Worm (Caenorhabditis elegans) whole organism, L1 larva: Measurements from ENCODE around the gene clec-145.

Experiments
- C16A3.4 ChIP-seq: fragments of 150-350 bp; optimal IDR thresholded peaks from 2 replicates; lab custom pipeline; 2014; ENCODE audit warnings: missing biosample characterization, missing genetic modification characterization
- Y116A8C.19 ChIP-seq: sonication (generic microtip); optimal IDR thresholded peaks from 2 replicates; lab custom pipeline; 2016; ENCODE audit warnings: missing compliant biosample characterization, missing genetic modification characterization, borderline replicate concordance
- alr-1 ChIP-seq: fragments of 200-800 bp; sonication (Bioruptor generic); optimal IDR thresholded peaks from 2 replicates; lab custom pipeline; 2018; ENCODE audit warnings: borderline replicate concordance, mild to moderate bottlenecking, missing genetic modification characterization, missing compliant biosample characterization
- ama-1 ChIP-seq: fragments of 150-350 bp; optimal IDR thresholded peaks from 2 replicates; lab custom pipeline; 2014
- blmp-1 ChIP-seq: fragments of 150-350 bp; optimal IDR thresholded peaks from 2 replicates; lab custom pipeline; 2014; ENCODE audit warnings: missing biosample characterization, missing genetic modification characterization
- ceh-8 ChIP-seq: fragments of 200-800 bp; sonication (Bioruptor generic); optimal IDR thresholded peaks from 2 replicates; lab custom pipeline; 2018; ENCODE audit warnings: mild to moderate bottlenecking, missing genetic modification characterization, moderate library complexity, missing compliant biosample characterization
- ceh-82 ChIP-seq, 3 experiments: fragments of 150-350 bp in 1 of 3; sonication (generic microtip) in 2 of 3; optimal IDR thresholded peaks; 2 replicates each; lab custom pipeline; 2014 to 2017; ENCODE audit warnings: missing biosample characterization in 3 of 3, missing genetic modification characterization in 3 of 3
- dpl-1 ChIP-seq, 3 experiments: fragments of 150-350 bp in 2 of 3; sonication (generic microtip) in 1 of 3; optimal IDR thresholded peaks; 2 replicates each; lab custom pipeline; 2014 to 2017; ENCODE audit warnings: missing biosample characterization in 3 of 3, missing genetic modification characterization in 3 of 3, missing genetic modification reagents in 3 of 3
- dsc-1 ChIP-seq: sonication (generic microtip); optimal IDR thresholded peaks from 2 replicates; lab custom pipeline; 2016; ENCODE audit warnings: mild to moderate bottlenecking, missing genetic modification characterization, missing compliant biosample characterization
- efl-1 ChIP-seq, 4 experiments: fragments of 150-350 bp; optimal IDR thresholded peaks in 3 of 4; peaks in 1 of 4; 1 replicate in 1 of 4; 2 replicates in 3 of 4; lab custom pipeline; 2014; ENCODE audit warnings: missing biosample characterization in 2 of 4, missing genetic modification characterization in 2 of 4, missing genetic modification reagents in 2 of 4
- efl-3 ChIP-seq: fragments of 200-800 bp; sonication (Bioruptor generic); optimal IDR thresholded peaks from 2 replicates; lab custom pipeline; 2018; ENCODE audit warnings: mild to moderate bottlenecking, missing genetic modification characterization, missing compliant biosample characterization
- egl-13 ChIP-seq: sonication (generic microtip); optimal IDR thresholded peaks from 2 replicates; lab custom pipeline; 2016; ENCODE audit warnings: missing genotype, missing genetic modification reagents, missing genetic modification characterization, missing compliant biosample characterization
- elt-2 ChIP-seq: sonication (generic microtip); optimal IDR thresholded peaks from 2 replicates; lab custom pipeline; 2016; ENCODE audit warnings: missing genetic modification characterization, mild to moderate bottlenecking, inconsistent platforms, missing compliant biosample characterization, missing genetic modification reagents
- elt-3 ChIP-seq, 6 experiments: fragments of 150-350 bp in 1 of 6; sonication (generic microtip); optimal IDR thresholded peaks; 2 replicates each; lab custom pipeline; 2017 to 2018; ENCODE audit warnings: missing biosample characterization in 6 of 6, missing genetic modification characterization in 6 of 6, inconsistent platforms in 1 of 6
- fkh-4 ChIP-seq: sonication (generic microtip); optimal IDR thresholded peaks from 2 replicates; lab custom pipeline; 2016; ENCODE audit warnings: missing compliant biosample characterization, missing genetic modification characterization, borderline replicate concordance
- fos-1 ChIP-seq: fragments of 150-350 bp; optimal IDR thresholded peaks from 2 replicates; lab custom pipeline; 2014; ENCODE audit warnings: missing biosample characterization, missing genetic modification characterization
- hlh-4 ChIP-seq: sonication (generic microtip); optimal IDR thresholded peaks from 2 replicates; lab custom pipeline; 2016; ENCODE audit warnings: mild to moderate bottlenecking, missing genetic modification characterization, missing compliant biosample characterization
- hpl-2 ChIP-seq: fragments of 150-350 bp; optimal IDR thresholded peaks from 2 replicates; lab custom pipeline; 2014; ENCODE audit warnings: missing biosample characterization, missing genetic modification reagents, missing genetic modification characterization
- irx-1 ChIP-seq: sonication (generic microtip); optimal IDR thresholded peaks from 2 replicates; lab custom pipeline; 2016; ENCODE audit warnings: missing genetic modification characterization, missing compliant biosample characterization
- lin-14 ChIP-seq: fragments of 200-800 bp; sonication (Bioruptor generic); optimal IDR thresholded peaks from 2 replicates; lab custom pipeline; 2018; ENCODE audit warnings: mild to moderate bottlenecking, missing genetic modification characterization, moderate library complexity, missing compliant biosample characterization
- lin-35 ChIP-seq, 2 experiments: fragments of 150-350 bp; optimal IDR thresholded peaks; 2 replicates each; lab custom pipeline; 2014; ENCODE audit warnings: missing biosample characterization in 2 of 2, missing genetic modification characterization in 2 of 2, missing genetic modification reagents in 2 of 2
- lir-3 ChIP-seq: sonication (generic microtip); optimal IDR thresholded peaks from 2 replicates; lab custom pipeline; 2016; ENCODE audit warnings: mild to moderate bottlenecking, missing genetic modification characterization, moderate library complexity, missing compliant biosample characterization; ENCODE audit not compliant: poor library complexity
- mdl-1 ChIP-seq, 2 experiments: fragments of 150-350 bp; optimal IDR thresholded peaks; 2 replicates each; lab custom pipeline; 2014 to 2017; ENCODE audit warnings: missing biosample characterization in 2 of 2, missing genetic modification characterization in 2 of 2, inconsistent platforms in 1 of 2
- mef-2 ChIP-seq: fragments of 150-350 bp; optimal IDR thresholded peaks from 2 replicates; lab custom pipeline; 2014; ENCODE audit warnings: missing biosample characterization, missing genetic modification characterization
- nhr-11 ChIP-seq: fragments of 150-350 bp; optimal IDR thresholded peaks from 2 replicates; lab custom pipeline; 2014; ENCODE audit warnings: missing biosample characterization, missing genetic modification characterization
- nhr-19 ChIP-seq: fragments of 200-800 bp; sonication (Bioruptor generic); conservative IDR thresholded peaks from 2 replicates; pipeline ENCODE4 v1.3.6; 2022; ENCODE audit warnings: missing genetic modification characterization, missing compliant biosample characterization
- nhr-20 ChIP-seq: sonication (generic microtip); optimal IDR thresholded peaks from 2 replicates; lab custom pipeline; 2016; ENCODE audit warnings: mild to moderate bottlenecking, missing genetic modification characterization, missing compliant biosample characterization
- nhr-71 ChIP-seq: sonication (generic microtip); optimal IDR thresholded peaks from 2 replicates; lab custom pipeline; 2016; ENCODE audit warnings: mild to moderate bottlenecking, missing genetic modification characterization, moderate library complexity, missing compliant biosample characterization
- nhr-76 ChIP-seq: sonication (generic microtip); optimal IDR thresholded peaks from 2 replicates; lab custom pipeline; 2017; ENCODE audit warnings: missing biosample characterization, missing genetic modification characterization
- nhr-77 ChIP-seq: fragments of 150-350 bp; optimal IDR thresholded peaks from 2 replicates; lab custom pipeline; 2014; ENCODE audit warnings: missing biosample characterization, missing genetic modification characterization
- nhr-85 ChIP-seq: sonication (generic microtip); peaks from one replicate; lab custom pipeline; 2016; ENCODE audit warnings: missing genetic modification characterization, inconsistent platforms, missing compliant biosample characterization
- nhr-90 ChIP-seq: sonication (generic microtip); optimal IDR thresholded peaks from 2 replicates; lab custom pipeline; 2016; ENCODE audit warnings: mild to moderate bottlenecking, missing genetic modification characterization, missing compliant biosample characterization; ENCODE audit not compliant: poor library complexity
- pqm-1 ChIP-seq: sonication (generic microtip); optimal IDR thresholded peaks from 3 replicates; lab custom pipeline; 2017; ENCODE audit warnings: missing biosample characterization, missing genetic modification characterization
- skn-1 ChIP-seq: fragments of 150-350 bp; optimal IDR thresholded peaks from 2 replicates; lab custom pipeline; 2014; ENCODE audit warnings: missing biosample characterization, missing genetic modification characterization
- snpc-4 ChIP-seq: fragments of 150-350 bp; optimal IDR thresholded peaks from 2 replicates; lab custom pipeline; 2014; ENCODE audit warnings: missing biosample characterization, missing genetic modification characterization
- snu-23 ChIP-seq: sonication (generic microtip); optimal IDR thresholded peaks from 2 replicates; lab custom pipeline; 2016; ENCODE audit warnings: missing genetic modification characterization, missing compliant biosample characterization
- sox-4 ChIP-seq: sonication (generic microtip); optimal IDR thresholded peaks from 2 replicates; lab custom pipeline; 2016; ENCODE audit warnings: missing genetic modification characterization, missing compliant biosample characterization
- sptf-1 ChIP-seq: fragments of 150-350 bp; optimal IDR thresholded peaks from 2 replicates; lab custom pipeline; 2014; ENCODE audit warnings: missing biosample characterization, missing genetic modification characterization
- swsn-7 ChIP-seq: sonication (generic microtip); optimal IDR thresholded peaks from 2 replicates; lab custom pipeline; 2016; ENCODE audit warnings: missing genetic modification characterization, missing compliant biosample characterization
- tbx-2 ChIP-seq: sonication (generic microtip); optimal IDR thresholded peaks from 2 replicates; lab custom pipeline; 2016; ENCODE audit warnings: missing genetic modification characterization, missing compliant biosample characterization
- unc-30 ChIP-seq: sonication (generic microtip); optimal IDR thresholded peaks from 2 replicates; lab custom pipeline; 2017; ENCODE audit warnings: missing biosample characterization, missing genetic modification characterization
- unc-62 ChIP-seq: fragments of 150-350 bp; optimal IDR thresholded peaks from 2 replicates; lab custom pipeline; 2014; ENCODE audit warnings: missing biosample characterization, missing genetic modification reagents, missing genetic modification characterization
- vab-15 ChIP-seq: sonication (generic microtip); optimal IDR thresholded peaks from 2 replicates; lab custom pipeline; 2017; ENCODE audit warnings: missing genotype, mild to moderate bottlenecking, missing genetic modification characterization, missing compliant biosample characterization
- xbp-1 ChIP-seq: sonication (generic microtip); optimal IDR thresholded peaks from 2 replicates; lab custom pipeline; 2016; ENCODE audit warnings: missing genetic modification characterization, missing compliant biosample characterization
- zag-1 ChIP-seq: fragments of 150-350 bp; optimal IDR thresholded peaks from 2 replicates; lab custom pipeline; 2014; ENCODE audit warnings: missing biosample characterization, missing genetic modification characterization
- zip-4 ChIP-seq: fragments of 200-800 bp; sonication (Bioruptor generic); optimal IDR thresholded peaks from 2 replicates; lab custom pipeline; 2018; ENCODE audit warnings: mild to moderate bottlenecking, missing genetic modification characterization, moderate library complexity, missing compliant biosample characterization
- ztf-4 ChIP-seq: fragments of 150-350 bp; optimal IDR thresholded peaks from 2 replicates; lab custom pipeline; 2014; ENCODE audit warnings: missing biosample characterization, missing genetic modification characterization

clec-145 gene

DNA sequence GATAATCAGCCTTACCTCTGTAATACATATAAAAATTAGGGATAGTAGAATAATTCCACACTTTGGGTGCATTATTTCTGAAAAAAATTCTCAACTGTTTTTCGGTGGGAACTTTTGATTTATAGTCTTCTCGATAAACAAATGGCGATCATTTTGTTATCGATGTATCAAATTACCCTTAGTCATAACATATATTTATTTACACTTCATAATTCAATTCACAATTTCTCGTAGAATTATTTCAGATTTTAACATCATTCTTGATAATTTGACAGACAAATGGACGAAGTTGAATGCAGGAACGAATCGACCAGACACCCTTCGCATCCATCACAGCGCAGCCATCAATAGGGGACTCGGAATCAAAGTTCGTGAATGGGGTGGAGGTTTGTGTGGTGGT lies at the start of gene clec-145:
TSS of gene clec-145 (minus strand) at position 101 of the 400 bp plus-strand sequence.
- TF ChIP-seq ztf-4 (tag; lab: Kevin White, UChicago), result no peak
- TF ChIP-seq nhr-76, result no peak
- TF ChIP-seq snpc-4 (tag; lab: Kevin White, UChicago), result no peak
- TF ChIP-seq swsn-7, result no peak
- TF ChIP-seq hlh-4 (tag; lab: Kevin White, UChicago), result no peak
- TF ChIP-seq ceh-8 (GFP tag; lab: Kevin White, UChicago), result no peak
- no peak for TF ChIP-seq efl-1 (optimal IDR thresholded peaks at IDR 0.05; lab: Kevin White, UChicago)
- peak in 1 of 2 experiments; percentile 75 for TF ChIP-seq efl-1 (GFP tag; optimal IDR thresholded peaks at IDR 0.05 in 1 of 2; lab: Kevin White, UChicago)
- TF ChIP-seq, all 84 proteins: peak for 1

DNA sequence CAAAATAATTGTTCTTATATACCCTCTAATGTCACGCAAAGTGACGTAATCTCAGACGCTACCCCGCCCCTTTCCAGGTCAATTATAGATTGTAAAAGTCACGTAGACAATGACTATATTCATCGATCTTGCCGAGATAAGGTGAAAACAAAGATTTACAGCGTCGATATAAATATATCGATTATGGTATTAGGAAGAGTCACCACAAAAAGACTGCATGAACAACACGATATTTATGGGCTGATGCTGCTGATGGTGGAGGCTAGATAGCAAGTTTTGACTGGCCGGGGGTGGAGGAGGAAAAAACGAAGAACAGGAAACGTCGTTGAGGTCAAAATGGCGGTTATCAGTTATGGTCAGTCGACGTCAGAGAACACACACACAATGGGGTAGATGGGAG lies 48.2 kb upstream of the clec-145 start:
- TF ChIP-seq nhr-71 (tag; lab: Kevin White, UChicago) (peak; percentile 52), blmp-1 (tag; lab: Kevin White, UChicago) (peak; percentile 72), elt-2 (tag; lab: Kevin White, UChicago) (peak; percentile 48), snu-23 (GFP tag; lab: Kevin White, UChicago) (peak; percentile 33), lin-14 (GFP tag; lab: Kevin White, UChicago) (peak; percentile 48), unc-30 (tag; lab: Kevin White, UChicago) (no peak), hlh-4 (tag; lab: Kevin White, UChicago) (no peak), nhr-19 (peak; percentile 59), lir-3 (tag; lab: Kevin White, UChicago) (no peak), lin-35 (GFP tag; optimal IDR thresholded peaks at IDR 0.05; lab: Kevin White, UChicago) (peak in 1 of 2 experiments; percentile 62), nhr-85 (peak; percentile 81), nhr-20 (peak; percentile 69), tbx-2 (tag; lab: Kevin White, UChicago) (no peak), zip-4 (GFP tag; lab: Kevin White, UChicago) (no peak), egl-13 (no peak), efl-3 (no peak), alr-1 (no peak), hpl-2 (no peak), dpl-1 (GFP tag; optimal IDR thresholded peaks at IDR 0.05; lab: Kevin White, UChicago) (no peak), unc-62 (GFP tag; lab: Kevin White, UChicago) (no peak), ztf-4 (tag; lab: Kevin White, UChicago) (no peak), ama-1 (lab: Kevin White, UChicago) (no peak), sox-4 (tag; lab: Kevin White, UChicago) (no peak), Y116A8C.19 (tag; lab: Kevin White, UChicago) (no peak), zag-1 (tag; lab: Kevin White, UChicago) (no peak), nhr-90 (tag; lab: Kevin White, UChicago) (peak; percentile 56), nhr-77 (peak; percentile 10), fos-1 (tag; lab: Kevin White, UChicago) (no peak), C16A3.4 (tag; lab: Kevin White, UChicago) (peak; percentile 30), dsc-1 (tag; lab: Kevin White, UChicago) (no peak), nhr-11 (tag; lab: Kevin White, UChicago) (no peak), fkh-4 (tag; lab: Kevin White, UChicago) (no peak), sptf-1 (tag; lab: Kevin White, UChicago) (no peak), ceh-82 (tag; optimal IDR thresholded peaks at IDR 0.05; lab: Kevin White, UChicago) (no peak), irx-1 (tag; lab: Kevin White, UChicago) (no peak), skn-1 (tag; lab: Kevin White, UChicago) (no peak), xbp-1 (tag; lab: Kevin White, UChicago) (no peak), mdl-1 (tag; optimal IDR thresholded peaks at IDR 0.05; lab: Kevin White, UChicago) (peak in 1 of 2 experiments; percentile 20), vab-15 (tag; lab: Kevin White, UChicago) (no peak), snpc-4 (tag; lab: Kevin White, UChicago) (no peak), elt-3 (tag; optimal IDR thresholded peaks at IDR 0.05; lab: Kevin White, UChicago) (peak in 2 of 6 experiments; percentile 19 to 32), mef-2 (no peak), pqm-1 (no peak)
